Fruit fly (Drosophila melanogaster): ENCODE results near the gene CG43342.
A peak's percentile ranks its signal among the peaks of the same experiment; 100 is the strongest.

The CG43342 gene

dm6 chr3R:22356464-22357410 is 24.4 kb upstream of the CG43342 start, which contains the start of gene Sar1 (continued):
- TF ChIP-seq zen2 (GFP tag; IDR thresholded peaks at IDR 0.05; ENCODE audit: partially characterized antibody) (peak; percentile 82), CoRest (tag; optimal IDR thresholded peaks at IDR 0.05) (peak; percentile 65), CG9932 (GFP tag; IDR thresholded peaks at IDR 0.05) (peak; percentile 67), CG8765 (GFP tag; IDR thresholded peaks at IDR 0.05) (peak; percentile 33; the same call in 1 of the 2 replicates), CG33557 (GFP tag; optimal IDR thresholded peaks at IDR 0.05) (no peak), CG15601 (tag; optimal IDR thresholded peaks at IDR 0.05) (peak; percentile 66), CG34422 (GFP tag; IDR thresholded peaks at IDR 0.05) (peak; percentile 51; the same call in 2 of the 3 replicates), caup (GFP tag; optimal IDR thresholded peaks at IDR 0.05; ENCODE audit: severe bottlenecking) (peak; percentile 22), CG12219 (GFP tag; optimal IDR thresholded peaks at IDR 0.05) (no peak), CG12104 (GFP tag; optimal IDR thresholded peaks at IDR 0.05) (no peak), zen (tag; optimal IDR thresholded peaks at IDR 0.05) (peak; percentile 74), CG8089 (GFP tag; optimal IDR thresholded peaks at IDR 0.05) (no peak), CG8478 (optimal IDR thresholded peaks at IDR 0.05) (peak; percentile 29), CG17361 (GFP tag; IDR thresholded peaks at IDR 0.05) (peak; percentile 19; the same call in 1 of the 3 replicates), sima (GFP tag; optimal IDR thresholded peaks at IDR 0.05) (no peak), Hr3 (GFP tag; optimal IDR thresholded peaks at IDR 0.05) (peak; percentile 12), HLH4C (GFP tag; IDR thresholded peaks at IDR 0.05; ENCODE audit: partially characterized antibody) (peak; percentile 82), Gsc (GFP tag; IDR thresholded peaks at IDR 0.05) (no peak), cato (GFP tag; optimal IDR thresholded peaks at IDR 0.05; ENCODE audit: borderline replicate concordance) (no peak), Hmx (GFP tag; optimal IDR thresholded peaks at IDR 0.05) (no peak), grn (GFP tag; optimal IDR thresholded peaks at IDR 0.05) (peak; percentile 6), prd (optimal IDR thresholded peaks at IDR 0.05) (no peak), prd (GFP tag; IDR thresholded peaks at IDR 0.05) (no peak; the same call in 2 of the 3 replicates), nau (GFP tag; optimal IDR thresholded peaks at IDR 0.05) (no peak), disco-r (GFP tag; optimal IDR thresholded peaks at IDR 0.05) (peak; percentile 26), ewg (GFP tag; optimal IDR thresholded peaks at IDR 0.05) (peak; percentile 18), inv (GFP tag; IDR thresholded peaks at IDR 0.05; ENCODE audit: partially characterized antibody) (peak; percentile 89), CG1792 (GFP tag; optimal IDR thresholded peaks at IDR 0.05) (peak; percentile 35), CG11504 (tag; optimal IDR thresholded peaks at IDR 0.05) (peak; percentile 79), abd-A (tag; optimal IDR thresholded peaks at IDR 0.05) (peak; percentile 16), chn (GFP tag; optimal IDR thresholded peaks at IDR 0.05) (no peak), CG6175 (GFP tag; IDR thresholded peaks at IDR 0.05) (no peak), grau (tag; optimal IDR thresholded peaks at IDR 0.05) (peak; percentile 41), CG11723 (GFP tag; optimal IDR thresholded peaks at IDR 0.05) (no peak), C15 (GFP tag; IDR thresholded peaks at IDR 0.05) (no peak), odd (GFP tag; optimal IDR thresholded peaks at IDR 0.05) (peak; percentile 35), yki (optimal IDR thresholded peaks at IDR 0.05) (peak; percentile 44), Med (GFP tag) (peak; percentile 90), ranshi (GFP tag; IDR thresholded peaks at IDR 0.05) (0 out of 2 replicates have a peak, but pooled peaks have one; percentile 6), Mes4 (GFP tag; optimal IDR thresholded peaks at IDR 0.05) (peak; percentile 26), trem (tag; optimal IDR thresholded peaks at IDR 0.05) (peak; percentile 89), h (optimal IDR thresholded peaks at IDR 0.05) (no peak), br (optimal IDR thresholded peaks at IDR 0.05) (no peak), corto (GFP tag; optimal IDR thresholded peaks at IDR 0.05) (no peak), CG7987 (GFP tag; optimal IDR thresholded peaks at IDR 0.05) (peak; percentile 14), ash1 (GFP tag; optimal IDR thresholded peaks at IDR 0.05) (no peak), sna (GFP tag; IDR thresholded peaks at IDR 0.05; ENCODE audit: partially characterized antibody) (peak; percentile 95), Oli (tag; optimal IDR thresholded peaks at IDR 0.05) (no peak), seq (GFP tag; IDR thresholded peaks at IDR 0.05) (no peak; the same call in 1 of the 2 replicates)
